Worm (Caenorhabditis elegans) whole organism, early embryonic: ENCODE results near the gene hpo-38.

Experiments used
- B0310.2 ChIP-seq: sonication (generic microtip); optimal IDR thresholded peaks from 2 replicates; lab custom pipeline; 2016; ENCODE audit warnings: mild to moderate bottlenecking, missing genetic modification characterization, missing compliant biosample characterization
- F13C5.2 ChIP-seq: sonication (generic microtip); optimal IDR thresholded peaks from 2 replicates; lab custom pipeline; 2017; ENCODE audit warnings: mild to moderate bottlenecking, missing genetic modification characterization, inconsistent platforms, missing compliant biosample characterization
- ama-1 ChIP-seq: fragments of 150-350 bp; optimal IDR thresholded peaks from 2 replicates; lab custom pipeline; 2014
- ceh-13 ChIP-seq: fragments of 200-800 bp; sonication (Bioruptor generic); optimal IDR thresholded peaks from 2 replicates; lab custom pipeline; 2018; ENCODE audit warnings: mild to moderate bottlenecking, missing genetic modification characterization, missing compliant biosample characterization
- hmg-4 ChIP-seq: fragments of 200-800 bp; sonication (Bioruptor generic); optimal IDR thresholded peaks from 2 replicates; lab custom pipeline; 2018; ENCODE audit warnings: mild to moderate bottlenecking, missing genetic modification characterization, missing compliant biosample characterization
- hnd-1 ChIP-seq: sonication (generic microtip); optimal IDR thresholded peaks from 2 replicates; lab custom pipeline; 2016; ENCODE audit warnings: missing genetic modification characterization, missing compliant biosample characterization
- pes-1 ChIP-seq: fragments of 200-800 bp; sonication (Bioruptor generic); IDR thresholded peaks from 2 replicates; pipeline ENCODE4 v1.3.6; 2022; ENCODE audit warnings: missing genetic modification reagents, missing genetic modification characterization, missing compliant biosample characterization
- scrt-1 ChIP-seq: fragments of 200-800 bp; sonication (Bioruptor generic); IDR thresholded peaks from 2 replicates; pipeline ENCODE4 v1.3.6; 2022; ENCODE audit warnings: missing genetic modification characterization, missing compliant biosample characterization
- sea-1 ChIP-seq: fragments of 200-800 bp; sonication (Bioruptor generic); conservative IDR thresholded peaks from 2 replicates; pipeline ENCODE4 v1.3.6; 2022; ENCODE audit warnings: missing genetic modification characterization, missing compliant biosample characterization
- tbx-11 ChIP-seq: fragments of 200-800 bp; sonication (Bioruptor generic); IDR thresholded peaks from 2 replicates; pipeline ENCODE4 v1.3.6; 2022; ENCODE audit warnings: missing genetic modification characterization, missing compliant biosample characterization
- tra-4 ChIP-seq: sonication (generic microtip); optimal IDR thresholded peaks from 2 replicates; lab custom pipeline; 2017; ENCODE audit warnings: missing genetic modification characterization, missing compliant biosample characterization

DNA sequence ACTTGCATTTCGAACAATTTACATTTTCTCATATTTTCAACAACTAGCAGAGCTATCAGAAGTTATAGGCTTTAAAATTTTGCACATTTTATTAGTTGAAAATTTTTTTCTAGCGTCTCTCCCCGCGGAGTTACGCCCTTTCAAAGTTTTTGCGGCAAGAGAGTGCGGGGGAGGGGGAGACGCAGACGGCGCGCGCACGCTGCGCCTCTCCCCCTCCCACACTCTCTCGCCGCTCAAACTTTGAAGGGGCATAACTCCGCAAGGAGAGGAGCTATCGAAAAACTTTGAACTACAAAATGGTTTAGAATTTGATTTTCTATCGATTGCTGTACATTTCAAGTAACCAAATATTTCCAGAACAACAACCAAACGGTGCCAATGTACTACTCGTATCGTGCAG, 3.2 kb upstream of the hpo-38 start:
- TF ChIP-seq sea-1 (no peak), ama-1 (lab: Kevin White, UChicago) (no peak), pes-1 (GFP tag; lab: Robert Waterston, UW) (peak; percentile 45; the same call in 1 of the 2 replicates), scrt-1 (GFP tag; lab: Robert Waterston, UW) (no peak), hnd-1 (tag; lab: Kevin White, UChicago) (no peak), ceh-13 (GFP tag; lab: Kevin White, UChicago) (no peak), tbx-11 (no peak), hmg-4 (no peak), B0310.2 (tag; lab: Kevin White, UChicago) (no peak), F13C5.2 (tag; lab: Kevin White, UChicago) (no peak), tra-4 (tag; lab: Kevin White, UChicago) (no peak)
